Fruit fly (Drosophila melanogaster) whole organism, embryonic: Measurements from ENCODE around the gene CG10068.

Experiments
- ATbp ChIP-seq: fragments of 200-800 bp; sonication (Bioruptor generic); optimal IDR thresholded peaks from 2 replicates; lab custom pipeline; 2017; ENCODE audit warnings: missing biosample characterization, mild to moderate bottlenecking, missing genetic modification characterization, missing genetic modification reagents
- Abd-B ChIP-seq: fragments of 200-800 bp; sonication (Bioruptor generic); optimal IDR thresholded peaks from 2 replicates; lab custom pipeline; 2018; ENCODE audit warnings: missing biosample characterization, mild to moderate bottlenecking, missing genetic modification characterization, moderate library complexity
- Antp ChIP-seq: fragments of 200-800 bp; sonication (Bioruptor generic); optimal IDR thresholded peaks from 3 replicates; lab custom pipeline; 2016; ENCODE audit warnings: missing biosample characterization, missing genetic modification characterization
- Bdp1 ChIP-seq: fragments of 200-800 bp; sonication (Bioruptor generic); optimal IDR thresholded peaks from 3 replicates; lab custom pipeline; 2016; ENCODE audit warnings: missing biosample characterization, missing genetic modification characterization
- CG11085 ChIP-seq: fragments of 200-800 bp; sonication (Bioruptor generic); IDR thresholded peaks from 2 replicates; pipeline ENCODE4 v1.3.6; 2022; ENCODE audit warnings: missing biosample characterization, missing genetic modification characterization
- CG11696 ChIP-seq: fragments of 200-800 bp; sonication (Bioruptor generic); IDR thresholded peaks from 2 replicates; pipeline ENCODE4 v1.3.6; 2022; ENCODE audit warnings: missing biosample characterization, missing genetic modification characterization
- CG12155 ChIP-seq: fragments of 200-800 bp; sonication (Bioruptor generic); optimal IDR thresholded peaks from 3 replicates; lab custom pipeline; 2016; ENCODE audit warnings: missing biosample characterization, missing genetic modification characterization
- CG12769 ChIP-seq: fragments of 200-800 bp; sonication (Bioruptor generic); optimal IDR thresholded peaks from 2 replicates; lab custom pipeline; 2019; ENCODE audit warnings: missing biosample characterization, mild to moderate bottlenecking, missing genetic modification characterization, moderate library complexity
- CG13424 ChIP-seq: fragments of 200-800 bp; sonication (Bioruptor generic); optimal IDR thresholded peaks from 2 replicates; lab custom pipeline; 2019; ENCODE audit warnings: missing biosample characterization, mild to moderate bottlenecking, missing genetic modification characterization, moderate library complexity
- CG15011 ChIP-seq: fragments of 200-800 bp; sonication (Bioruptor generic); optimal IDR thresholded peaks from 3 replicates; lab custom pipeline; 2018; ENCODE audit warnings: missing biosample characterization, mild to moderate bottlenecking, missing genetic modification characterization
- CG15601 ChIP-seq: fragments of 200-800 bp; sonication (Bioruptor generic); optimal IDR thresholded peaks from 3 replicates; lab custom pipeline; 2019; ENCODE audit warnings: missing biosample characterization, mild to moderate bottlenecking, missing genetic modification characterization, moderate library complexity
- CG3281 ChIP-seq: fragments of 200-800 bp; sonication (Bioruptor generic); optimal IDR thresholded peaks from 3 replicates; lab custom pipeline; 2017; ENCODE audit warnings: missing biosample characterization, mild to moderate bottlenecking, missing genetic modification characterization
- CG34224 ChIP-seq: fragments of 200-800 bp; sonication (Bioruptor generic); IDR thresholded peaks from 3 replicates; pipeline ENCODE4 v1.3.6; 2022; ENCODE audit warnings: missing biosample characterization, missing genetic modification characterization; ENCODE audit not compliant: partially characterized antibody
- CG34376 ChIP-seq: fragments of 200-800 bp; sonication (Bioruptor generic); optimal IDR thresholded peaks from 2 replicates; lab custom pipeline; 2018; ENCODE audit warnings: missing biosample characterization, mild to moderate bottlenecking, missing genetic modification characterization
- CG4360 ChIP-seq: fragments of 200-800 bp; sonication (Bioruptor generic); IDR thresholded peaks from 2 replicates; pipeline ENCODE4 v1.3.6; 2022; ENCODE audit warnings: missing biosample characterization, missing genetic modification characterization
- CG4820 ChIP-seq: fragments of 200-800 bp; sonication (Bioruptor generic); optimal IDR thresholded peaks from 3 replicates; lab custom pipeline; 2016; ENCODE audit warnings: missing biosample characterization, missing genetic modification characterization
- CG7786 ChIP-seq: fragments of 200-800 bp; sonication (Bioruptor generic); optimal IDR thresholded peaks from 2 replicates; lab custom pipeline; 2016; ENCODE audit warnings: missing biosample characterization, missing genetic modification characterization
- CG7839 ChIP-seq: fragments of 200-800 bp; sonication (Bioruptor generic); optimal IDR thresholded peaks from 3 replicates; lab custom pipeline; 2018; ENCODE audit warnings: missing biosample characterization, mild to moderate bottlenecking, missing genetic modification characterization, moderate library complexity
- Dad ChIP-seq: fragments of 200-800 bp; sonication (Bioruptor generic); optimal IDR thresholded peaks from 3 replicates; lab custom pipeline; 2016; ENCODE audit warnings: missing biosample characterization, missing genetic modification characterization
- Dbx ChIP-seq: fragments of 200-800 bp; sonication (Bioruptor generic); IDR thresholded peaks from 3 replicates; pipeline ENCODE4 v1.3.6; 2022; ENCODE audit warnings: missing biosample characterization, missing genetic modification characterization
- Dfd ChIP-seq, 2 experiments: fragments of >200 bp; optimal IDR thresholded peaks; 2 replicates each; lab custom pipeline; 2017; ENCODE audit warnings: missing biosample characterization in 2 of 2, missing genetic modification characterization in 2 of 2
- Elba2 ChIP-seq: fragments of 200-800 bp; sonication (Bioruptor generic); optimal IDR thresholded peaks from 3 replicates; lab custom pipeline; 2016; ENCODE audit warnings: missing biosample characterization, missing genetic modification characterization
- H15 ChIP-seq: fragments of 200-800 bp; sonication (Bioruptor generic); IDR thresholded peaks from 3 replicates; pipeline ENCODE4 v1.3.6; 2022; ENCODE audit warnings: missing biosample characterization, missing genetic modification characterization
- MBD-R2 ChIP-seq: fragments of 200-800 bp; sonication (Bioruptor generic); IDR thresholded peaks from 2 replicates; pipeline ENCODE4 v1.3.6; 2022; ENCODE audit warnings: missing biosample characterization, missing genetic modification characterization
- Meics ChIP-seq: fragments of 200-800 bp; sonication (Bioruptor generic); optimal IDR thresholded peaks from 2 replicates; lab custom pipeline; 2017; ENCODE audit warnings: missing biosample characterization, mild to moderate bottlenecking, missing genetic modification characterization
- NK7.1 ChIP-seq: fragments of 200-800 bp; sonication (Bioruptor generic); optimal IDR thresholded peaks from 3 replicates; lab custom pipeline; 2016; ENCODE audit warnings: missing biosample characterization, missing genetic modification characterization
- Ssrp ChIP-seq: fragments of 200-800 bp; sonication (Bioruptor generic); optimal IDR thresholded peaks from 2 replicates; lab custom pipeline; 2018; ENCODE audit warnings: missing biosample characterization, mild to moderate bottlenecking, missing genetic modification characterization, moderate library complexity
- YL-1 ChIP-seq: fragments of 200-800 bp; sonication (Bioruptor generic); optimal IDR thresholded peaks from 3 replicates; lab custom pipeline; 2017; ENCODE audit warnings: missing biosample characterization, mild to moderate bottlenecking, missing genetic modification characterization
- amos ChIP-seq: fragments of 200-800 bp; sonication (Bioruptor generic); IDR thresholded peaks from 2 replicates; pipeline ENCODE4 v1.3.6; 2022; ENCODE audit warnings: missing biosample characterization, missing genetic modification characterization; ENCODE audit not compliant: partially characterized antibody
- bcd ChIP-seq: fragments of 200-800 bp; sonication (Bioruptor generic); optimal IDR thresholded peaks from 2 replicates; lab custom pipeline; 2017; ENCODE audit warnings: missing biosample characterization, mild to moderate bottlenecking, missing genetic modification characterization
- cg ChIP-seq: fragments of 200-800 bp; sonication (Bioruptor generic); optimal IDR thresholded peaks from 3 replicates; lab custom pipeline; 2019; ENCODE audit warnings: missing biosample characterization, mild to moderate bottlenecking, missing genetic modification characterization, moderate library complexity
- chif ChIP-seq, 2 experiments: fragments of 200-800 bp; sonication (Bioruptor generic); optimal IDR thresholded peaks; 3 replicates each; lab custom pipeline; 2016; ENCODE audit warnings: missing biosample characterization in 2 of 2, missing genetic modification characterization in 2 of 2
- da ChIP-seq: fragments of 200-800 bp; sonication (Bioruptor generic); optimal IDR thresholded peaks from 2 replicates; lab custom pipeline; 2016; ENCODE audit warnings: missing biosample characterization, missing genetic modification characterization
- exex ChIP-seq: fragments of 200-800 bp; sonication (Bioruptor generic); optimal IDR thresholded peaks from 4 replicates; lab custom pipeline; 2018; ENCODE audit warnings: missing biosample characterization, mild to moderate bottlenecking, missing genetic modification characterization, moderate library complexity
- fd3F ChIP-seq: fragments of 200-800 bp; sonication (Bioruptor generic); optimal IDR thresholded peaks from 2 replicates; lab custom pipeline; 2018; ENCODE audit warnings: missing biosample characterization, mild to moderate bottlenecking, missing genetic modification characterization, moderate library complexity
- hb ChIP-seq: fragments of 200-800 bp; sonication (Bioruptor generic); IDR thresholded peaks from 3 replicates; pipeline ENCODE4 v1.3.6; 2022; ENCODE audit warnings: missing biosample characterization, missing genetic modification characterization; ENCODE audit not compliant: partially characterized antibody
- her ChIP-seq: fragments of 200-800 bp; sonication (Bioruptor generic); optimal IDR thresholded peaks from 2 replicates; lab custom pipeline; 2016; ENCODE audit warnings: missing biosample characterization, missing genetic modification characterization
- inv ChIP-seq: fragments of 200-800 bp; sonication (Bioruptor generic); IDR thresholded peaks from 2 replicates; pipeline ENCODE4 v1.3.6; 2022; ENCODE audit warnings: missing biosample characterization, missing genetic modification characterization; ENCODE audit not compliant: partially characterized antibody
- klu ChIP-seq: fragments of 200-800 bp; sonication (Bioruptor generic); IDR thresholded peaks from 2 replicates; pipeline ENCODE4 v1.3.6; 2022; ENCODE audit warnings: missing biosample characterization, missing genetic modification characterization
- phol ChIP-seq: fragments of 200-800 bp; sonication (Bioruptor generic); optimal IDR thresholded peaks from 3 replicates; lab custom pipeline; 2018; ENCODE audit warnings: missing biosample characterization, mild to moderate bottlenecking, missing genetic modification characterization, moderate library complexity
- sens ChIP-seq: fragments of 200-800 bp; sonication (Bioruptor generic); peaks from one replicate; lab custom pipeline; 2016; ENCODE audit warnings: missing biosample characterization, missing genetic modification characterization
- slp2 ChIP-seq: fragments of 200-800 bp; sonication (Bioruptor generic); optimal IDR thresholded peaks from 2 replicates; lab custom pipeline; 2016; ENCODE audit warnings: missing biosample characterization, missing genetic modification characterization
- sna ChIP-seq: fragments of 200-800 bp; sonication (Bioruptor generic); IDR thresholded peaks from 2 replicates; pipeline ENCODE4 v1.3.6; 2022; ENCODE audit warnings: missing biosample characterization, missing genetic modification characterization; ENCODE audit not compliant: partially characterized antibody
- sr ChIP-seq: fragments of 200-800 bp; sonication (Bioruptor generic); IDR thresholded peaks from 3 replicates; pipeline ENCODE4 v1.3.6; 2022; ENCODE audit warnings: missing biosample characterization, missing genetic modification characterization
- stc ChIP-seq: fragments of 200-800 bp; sonication (Bioruptor generic); IDR thresholded peaks from 2 replicates; pipeline ENCODE4 v1.3.6; 2022; ENCODE audit warnings: missing biosample characterization, missing genetic modification characterization
- stwl ChIP-seq: fragments of 200-800 bp; sonication (Bioruptor generic); optimal IDR thresholded peaks from 3 replicates; lab custom pipeline; 2018; ENCODE audit warnings: missing biosample characterization, mild to moderate bottlenecking, missing genetic modification characterization, moderate library complexity
- unc-4 ChIP-seq: fragments of 200-800 bp; sonication (Bioruptor generic); IDR thresholded peaks from 2 replicates; pipeline ENCODE4 v1.3.6; 2022; ENCODE audit warnings: missing biosample characterization, missing genetic modification characterization; ENCODE audit not compliant: partially characterized antibody
- unpg ChIP-seq: fragments of 200-800 bp; sonication (Bioruptor generic); optimal IDR thresholded peaks from 3 replicates; lab custom pipeline; 2018; ENCODE audit warnings: missing biosample characterization, mild to moderate bottlenecking, missing genetic modification characterization, moderate library complexity
- wor ChIP-seq: fragments of 200-800 bp; sonication (Bioruptor generic); IDR thresholded peaks from 2 replicates; pipeline ENCODE4 v1.3.6; 2022; ENCODE audit warnings: missing biosample characterization, missing genetic modification characterization

CG10068 gene

DNA sequence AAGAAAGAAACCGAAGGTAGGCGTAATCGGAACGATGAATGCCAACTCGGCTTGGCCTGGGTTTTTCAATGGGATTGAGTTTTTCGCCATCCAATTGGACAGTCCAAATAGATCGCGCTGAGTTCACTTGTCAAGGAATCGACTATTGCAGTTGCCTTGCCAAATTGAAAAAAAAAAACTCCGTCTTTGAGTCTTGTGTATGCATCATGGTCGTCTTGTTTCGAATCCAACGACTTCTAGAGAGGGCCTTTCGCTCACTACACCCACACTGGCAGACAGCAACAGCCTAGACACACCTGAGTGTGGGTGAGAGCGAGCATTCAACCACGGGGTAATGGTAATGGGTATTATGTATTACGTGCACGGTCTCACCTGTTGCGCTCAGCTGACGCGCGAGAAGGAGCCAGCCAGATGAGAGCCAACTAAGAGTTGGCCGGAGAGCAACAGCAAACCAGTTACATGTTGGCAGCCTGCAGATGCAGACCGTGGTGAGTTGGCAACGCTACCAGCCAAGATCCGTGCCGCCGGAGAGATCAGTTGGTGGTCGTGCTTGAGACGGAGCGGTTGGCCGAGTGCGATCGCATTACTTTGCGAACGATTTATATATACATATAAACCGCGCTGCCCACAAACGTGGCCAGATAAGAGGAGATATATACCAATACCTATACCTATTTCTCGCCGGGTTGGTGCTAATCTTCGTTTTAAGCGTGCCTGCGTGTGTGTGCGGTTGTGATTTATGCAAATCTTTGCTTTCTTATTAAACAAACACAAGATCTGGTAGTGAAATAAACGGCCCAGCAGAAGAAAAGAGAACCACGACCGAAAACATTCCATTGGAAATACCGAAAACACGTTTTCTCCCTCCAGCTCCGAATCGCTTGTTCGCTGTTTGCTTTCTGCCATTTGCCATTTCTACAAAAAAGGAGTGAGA lies 34.8 kb upstream of the CG10068 start, which contains the start of gene sas (continued):
- TF ChIP-seq Dbx (GFP tag; lab: Robert Waterston, UW) (no peak), CG11696 (GFP tag; lab: Robert Waterston, UW) (no peak), CG34376 (GFP tag; lab: Kevin White, UChicago) (no peak), Dfd (GFP tag; optimal IDR thresholded peaks at IDR 0.05; lab: Kevin White, UChicago) (no peak), phol (no peak), Meics (no peak), sna (GFP tag; lab: Robert Waterston, UW) (no peak), CG4820 (GFP tag; lab: Kevin White, UChicago) (no peak), fd3F (GFP tag; lab: Kevin White, UChicago) (no peak), stc (peak; percentile 13; the same call in 1 of the 2 replicates), exex (tag; lab: Kevin White, UChicago) (no peak), klu (GFP tag; lab: Robert Waterston, UW) (no peak), slp2 (GFP tag; lab: Kevin White, UChicago) (no peak), da (GFP tag; lab: Kevin White, UChicago) (no peak), sens (GFP tag; lab: Kevin White, UChicago) (peak; percentile 70), unc-4 (GFP tag; lab: Robert Waterston, UW) (no peak), NK7.1 (GFP tag; lab: Kevin White, UChicago) (no peak), unpg (GFP tag; lab: Kevin White, UChicago) (no peak), CG13424 (tag; lab: Kevin White, UChicago) (no peak), CG3281 (GFP tag; lab: Kevin White, UChicago) (no peak), Dad (peak; percentile 5), Antp (GFP tag; lab: Kevin White, UChicago) (no peak), Elba2 (peak; percentile 76), amos (GFP tag; lab: Robert Waterston, UW) (peak; percentile 28; the same call in 1 of the 2 replicates), YL-1 (GFP tag; lab: Kevin White, UChicago) (no peak), CG12155 (GFP tag; lab: Kevin White, UChicago) (no peak), Ssrp (tag; lab: Kevin White, UChicago) (no peak), her (GFP tag; lab: Kevin White, UChicago) (no peak), inv (GFP tag; lab: Robert Waterston, UW) (no peak), Bdp1 (GFP tag; lab: Kevin White, UChicago) (no peak), CG7839 (no peak), CG15601 (no peak), H15 (GFP tag; lab: Robert Waterston, UW) (no peak), CG34224 (no peak), CG15011 (GFP tag; lab: Kevin White, UChicago) (no peak), cg (GFP tag; lab: Kevin White, UChicago) (peak; percentile 64), CG12769 (peak; percentile 53), CG11085 (GFP tag; lab: Robert Waterston, UW) (no peak), stwl (tag; lab: Kevin White, UChicago) (no peak), MBD-R2 (GFP tag; lab: Robert Waterston, UW) (no peak), wor (GFP tag; lab: Robert Waterston, UW) (no peak), CG7786 (GFP tag; lab: Kevin White, UChicago) (no peak), Abd-B (GFP tag; lab: Kevin White, UChicago) (no peak), hb (GFP tag; lab: Robert Waterston, UW) (no peak), CG4360 (GFP tag; lab: Robert Waterston, UW) (peak; percentile 9; the same call in 1 of the 2 replicates), chif (GFP tag; optimal IDR thresholded peaks at IDR 0.05; lab: Kevin White, UChicago) (no peak), bcd (GFP tag; lab: Kevin White, UChicago) (no peak), sr (GFP tag; lab: Robert Waterston, UW) (no peak), ATbp (GFP tag; lab: Kevin White, UChicago) (no peak)
